Fruit fly (Drosophila melanogaster): ENCODE results near the gene CG13930.

DNA sequence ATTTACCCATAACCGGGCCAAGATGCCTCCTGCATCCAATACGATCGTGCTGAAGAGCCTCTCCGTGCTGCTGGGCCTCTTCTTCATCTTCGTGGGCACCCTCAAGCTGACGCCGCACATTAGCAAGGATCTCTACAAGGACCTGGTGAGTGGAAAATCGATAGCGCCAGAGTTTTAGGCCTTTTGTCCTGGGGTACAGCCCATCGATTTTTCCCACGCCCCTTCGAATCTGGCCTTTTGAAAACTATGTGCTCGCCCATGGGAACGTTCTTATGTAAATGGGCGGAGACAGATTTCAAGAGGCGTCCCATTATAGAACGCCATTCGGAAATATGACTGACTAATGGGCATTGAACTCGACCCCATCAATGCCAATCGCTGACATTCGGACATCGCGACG, 23.2 kb downstream of the CG13930 start:
- TF ChIP-seq CG33017 (tag; optimal IDR thresholded peaks at IDR 0.05) = no peak
- no peak for TF ChIP-seq CG7101 (tag; optimal IDR thresholded peaks at IDR 0.05)
- no peak for TF ChIP-seq kay (GFP tag; ENCODE audit: borderline replicate concordance)
- TF ChIP-seq ovo (GFP tag; optimal IDR thresholded peaks at IDR 0.05) = no peak
- no peak for TF ChIP-seq CG1620 (GFP tag; optimal IDR thresholded peaks at IDR 0.05)
- TF ChIP-seq CG7045 (GFP tag; optimal IDR thresholded peaks at IDR 0.05) = no peak
- no peak for TF ChIP-seq CG12768 (GFP tag; optimal IDR thresholded peaks at IDR 0.05)
- no peak for TF ChIP-seq CG5204 (GFP tag; optimal IDR thresholded peaks at IDR 0.05)
- TF ChIP-seq CG14711 (tag; optimal IDR thresholded peaks at IDR 0.05) = no peak
- TF ChIP-seq Hr96 (GFP tag; optimal IDR thresholded peaks at IDR 0.05) = no peak
- TF ChIP-seq cnc (optimal IDR thresholded peaks at IDR 0.05) = no peak
- no peak for TF ChIP-seq Crg-1 (GFP tag; optimal IDR thresholded peaks at IDR 0.05)
- no peak for TF ChIP-seq Mnt (GFP tag; optimal IDR thresholded peaks at IDR 0.05)
- TF ChIP-seq cic (GFP tag; optimal IDR thresholded peaks at IDR 0.05) = no peak
